Fruit fly (Drosophila melanogaster): Measurements from ENCODE around the gene fng.

fng gene

dm6 chr3L:20932556-20932955 lies 16.8 kb downstream of the fng start:
- TF ChIP-seq twi (tag; optimal IDR thresholded peaks at IDR 0.05) (peak; percentile 91), her (GFP tag; optimal IDR thresholded peaks at IDR 0.05) (no peak), CG6254 (GFP tag; optimal IDR thresholded peaks at IDR 0.05) (no peak), kah (GFP tag; optimal IDR thresholded peaks at IDR 0.05) (peak; percentile 61), Ets65A (GFP tag) (peak; percentile 27), CG15011 (GFP tag; optimal IDR thresholded peaks at IDR 0.05) (no peak), schlank (tag; optimal IDR thresholded peaks at IDR 0.05) (no peak)

dm6 chr3L:20931510-20931909 lies 17.8 kb downstream of the fng start:
- TF ChIP-seq CG31441 (GFP tag; IDR thresholded peaks at IDR 0.05) = 0 out of 2 replicates have a peak, but pooled peaks have one; percentile 11
- TF ChIP-seq ase (GFP tag; IDR thresholded peaks at IDR 0.05) = no peak
- TF ChIP-seq bsh (GFP tag; optimal IDR thresholded peaks at IDR 0.05) = peak in 1 of 2 experiments; percentile 7
- peak; percentile 27 for TF ChIP-seq CG18262 (tag; optimal IDR thresholded peaks at IDR 0.05)
- peak; percentile 9 for TF ChIP-seq dmrt11E (tag; optimal IDR thresholded peaks at IDR 0.05)
- TF ChIP-seq Oaz (GFP tag; IDR thresholded peaks at IDR 0.05) = no peak
- peak; percentile 23 for TF ChIP-seq gem (tag; optimal IDR thresholded peaks at IDR 0.05)
- no peak for TF ChIP-seq Dad (GFP tag; optimal IDR thresholded peaks at IDR 0.05)
- peak; percentile 6 for TF ChIP-seq CG8388 (GFP tag; optimal IDR thresholded peaks at IDR 0.05)
- TF ChIP-seq Awh (GFP tag; IDR thresholded peaks at IDR 0.05) = peak; percentile 34; the same call in 1 of the 2 replicates
- no peak for TF ChIP-seq CG12299 (tag; optimal IDR thresholded peaks at IDR 0.05)
- peak; percentile 10 for TF ChIP-seq Blimp-1 (GFP tag; optimal IDR thresholded peaks at IDR 0.05)
- peak; percentile 23 for TF ChIP-seq CG2712 (tag; optimal IDR thresholded peaks at IDR 0.05)
- no peak for TF ChIP-seq Chrac-16 (GFP tag; optimal IDR thresholded peaks at IDR 0.05)
- no peak for TF ChIP-seq grn (GFP tag; optimal IDR thresholded peaks at IDR 0.05)
- no peak for TF ChIP-seq CG4707 (GFP tag; optimal IDR thresholded peaks at IDR 0.05)

- TF ChIP-seq row (GFP tag; IDR thresholded peaks at IDR 0.05) (0 out of 3 replicates have a peak, but pooled peaks have one; percentile 15), gcm (GFP tag; optimal IDR thresholded peaks at IDR 0.05) (peak; percentile 54), slbo (GFP tag; IDR thresholded peaks at IDR 0.05) (no peak), Dip2 (GFP tag; IDR thresholded peaks at IDR 0.05) (no peak), amos (GFP tag; IDR thresholded peaks at IDR 0.05; ENCODE audit: partially characterized antibody) (no peak), eyg (GFP tag; optimal IDR thresholded peaks at IDR 0.05) (no peak), CG11504 (tag; optimal IDR thresholded peaks at IDR 0.05) (peak; percentile 72), CG10267 (tag; optimal IDR thresholded peaks at IDR 0.05) (peak; percentile 68), CG8359 (GFP tag; optimal IDR thresholded peaks at IDR 0.05; ENCODE audit: borderline replicate concordance) (peak; percentile 47), CG13424 (tag; optimal IDR thresholded peaks at IDR 0.05) (peak; percentile 48), Oaz (GFP tag; IDR thresholded peaks at IDR 0.05) (no peak), ci (GFP tag; IDR thresholded peaks at IDR 0.05) (no peak), Ptx1 (GFP tag; IDR thresholded peaks at IDR 0.05) (no peak), Antp (GFP tag; optimal IDR thresholded peaks at IDR 0.05) (no peak), sd (tag; optimal IDR thresholded peaks at IDR 0.05) (no peak), sens (GFP tag) (peak; percentile 83), phol (tag; optimal IDR thresholded peaks at IDR 0.05) (peak; percentile 82), Bgb (GFP tag; IDR thresholded peaks at IDR 0.05; ENCODE audit: partially characterized antibody) (no peak), dpn (GFP tag; optimal IDR thresholded peaks at IDR 0.05) (peak in 1 of 2 experiments; percentile 15), CG17385 (GFP tag; optimal IDR thresholded peaks at IDR 0.05) (peak; percentile 31), CG3163 (GFP tag; optimal IDR thresholded peaks at IDR 0.05) (no peak), CG30431 (GFP tag; optimal IDR thresholded peaks at IDR 0.05) (peak; percentile 17), crp (GFP tag; optimal IDR thresholded peaks at IDR 0.05) (no peak), Nf-YB (GFP tag; optimal IDR thresholded peaks at IDR 0.05) (peak; percentile 24), CG8765 (GFP tag; IDR thresholded peaks at IDR 0.05) (no peak)
These were observed 19.1 kb downstream of the fng start for dm6 chr3L:20930059-20930785.

All from whole organism, embryonic.